Fruit fly (Drosophila melanogaster) whole organism, embryonic: ENCODE measurements around the gene CG13360.
A peak's percentile ranks its signal among the peaks of the same experiment; 100 is the strongest.

Experiments
- ATbp ChIP-seq: fragments of 200-800 bp; sonication (Bioruptor generic); optimal IDR thresholded peaks from 2 replicates; lab custom pipeline; 2017; ENCODE audit warnings: missing biosample characterization, mild to moderate bottlenecking, missing genetic modification characterization, missing genetic modification reagents
- Atf3 ChIP-seq: fragments of 200-800 bp; sonication (Bioruptor generic); optimal IDR thresholded peaks from 3 replicates; lab custom pipeline; 2016; ENCODE audit warnings: missing biosample characterization, missing genetic modification characterization
- Awh ChIP-seq: fragments of 200-800 bp; sonication (Bioruptor generic); IDR thresholded peaks from 2 replicates; pipeline ENCODE4, ENCODE4 v1.3.6; 2022; ENCODE audit warnings: missing biosample characterization, missing genetic modification characterization
- CG12299 ChIP-seq: fragments of 200-800 bp; sonication (Bioruptor generic); optimal IDR thresholded peaks from 2 replicates; lab custom pipeline; 2018; ENCODE audit warnings: missing biosample characterization, mild to moderate bottlenecking, missing genetic modification characterization
- CG16863 ChIP-seq: fragments of 200-800 bp; sonication (Bioruptor generic); optimal IDR thresholded peaks from 3 replicates; lab custom pipeline; 2016; ENCODE audit warnings: missing biosample characterization, missing genetic modification characterization
- CG2712 ChIP-seq: fragments of 200-800 bp; optimal IDR thresholded peaks from 3 replicates; lab custom pipeline; 2019; ENCODE audit warnings: missing biosample characterization, mild to moderate bottlenecking, missing genetic modification characterization, moderate library complexity
- CG34224 ChIP-seq: fragments of 200-800 bp; sonication (Bioruptor generic); IDR thresholded peaks from 3 replicates; pipeline ENCODE4 v1.3.6; 2022; ENCODE audit warnings: missing biosample characterization, missing genetic modification characterization; ENCODE audit not compliant: partially characterized antibody
- CG4328 ChIP-seq: fragments of 200-800 bp; sonication (Bioruptor generic); optimal IDR thresholded peaks from 3 replicates; lab custom pipeline; 2017; ENCODE audit warnings: missing biosample characterization, missing genetic modification reagents, missing genetic modification characterization
- CG4360 ChIP-seq: fragments of 200-800 bp; sonication (Bioruptor generic); IDR thresholded peaks from 2 replicates; pipeline ENCODE4 v1.3.6; 2022; ENCODE audit warnings: missing biosample characterization, missing genetic modification characterization
- CG5180 ChIP-seq: fragments of 200-800 bp; sonication (Bioruptor generic); optimal IDR thresholded peaks from 3 replicates; lab custom pipeline; 2017; ENCODE audit warnings: missing biosample characterization, missing genetic modification characterization, mild to moderate bottlenecking, moderate library complexity, missing genetic modification reagents
- CG7357 ChIP-seq: fragments of 200-800 bp; sonication (Bioruptor generic); IDR thresholded peaks from 3 replicates; pipeline ENCODE4 v1.3.6; 2022; ENCODE audit warnings: missing biosample characterization, missing genetic modification characterization
- CG8478 ChIP-seq: fragments of >200 bp; optimal IDR thresholded peaks from 2 replicates; lab custom pipeline; 2018
- CG8944 ChIP-seq: fragments of 200-800 bp; sonication (Bioruptor generic); optimal IDR thresholded peaks from 3 replicates; lab custom pipeline; 2016; ENCODE audit warnings: missing biosample characterization, missing genetic modification characterization
- CG9817 ChIP-seq: fragments of 200-800 bp; sonication (Bioruptor generic); optimal IDR thresholded peaks from 2 replicates; lab custom pipeline; 2018; ENCODE audit warnings: missing biosample characterization, mild to moderate bottlenecking, missing genetic modification characterization, moderate library complexity
- CkIIα-i1 ChIP-seq: fragments of 200-800 bp; sonication (Bioruptor generic); IDR thresholded peaks from 2 replicates; pipeline ENCODE4 v1.3.6; 2022; ENCODE audit warnings: missing biosample characterization, missing genetic modification characterization
- Dek ChIP-seq: fragments of 200-800 bp; sonication (Bioruptor generic); optimal IDR thresholded peaks from 3 replicates; lab custom pipeline; 2019; ENCODE audit warnings: missing biosample characterization, mild to moderate bottlenecking, missing genetic modification characterization, moderate library complexity
- Eip74EF ChIP-seq, 2 experiments: fragments of 200-800 bp in 1 of 2; fragments of >200 bp in 1 of 2; sonication (Bioruptor generic) in 1 of 2; optimal IDR thresholded peaks; 2 replicates each; lab custom pipeline; 2017 to 2019; ENCODE audit warnings: missing biosample characterization in 2 of 2, missing genetic modification characterization in 2 of 2, mild to moderate bottlenecking in 1 of 2, moderate library complexity in 1 of 2
- Ets65A ChIP-seq: fragments of 200-800 bp; sonication (Bioruptor generic); peaks from one replicate; lab custom pipeline; 2016; ENCODE audit warnings: missing biosample characterization, missing genetic modification characterization
- Ets97D ChIP-seq: fragments of 200-800 bp; sonication (Bioruptor generic); optimal IDR thresholded peaks from 3 replicates; lab custom pipeline; 2016; ENCODE audit warnings: missing biosample characterization, missing genetic modification characterization
- HmgD ChIP-seq: fragments of 200-800 bp; sonication (Bioruptor generic); optimal IDR thresholded peaks from 3 replicates; lab custom pipeline; 2016; ENCODE audit warnings: missing biosample characterization, missing genetic modification characterization
- Jarid2 ChIP-seq: fragments of 200-800 bp; sonication (Bioruptor generic); optimal IDR thresholded peaks from 3 replicates; lab custom pipeline; 2017; ENCODE audit warnings: mild to moderate bottlenecking, missing biosample characterization, missing genetic modification reagents, missing genetic modification characterization
- MBD-R2 ChIP-seq: fragments of 200-800 bp; sonication (Bioruptor generic); IDR thresholded peaks from 2 replicates; pipeline ENCODE4 v1.3.6; 2022; ENCODE audit warnings: missing biosample characterization, missing genetic modification characterization
- Mrtf ChIP-seq: fragments of 200-800 bp; sonication (Bioruptor generic); IDR thresholded peaks from 3 replicates; pipeline ENCODE4 v1.3.6; 2022; ENCODE audit warnings: missing biosample characterization, missing genetic modification characterization
- NK7.1 ChIP-seq: fragments of 200-800 bp; sonication (Bioruptor generic); optimal IDR thresholded peaks from 3 replicates; lab custom pipeline; 2016; ENCODE audit warnings: missing biosample characterization, missing genetic modification characterization
- Opbp ChIP-seq: fragments of 200-800 bp; sonication (Bioruptor generic); IDR thresholded peaks from 3 replicates; pipeline ENCODE4 v1.3.6; 2022; ENCODE audit warnings: missing biosample characterization, missing genetic modification characterization; ENCODE audit not compliant: partially characterized antibody
- Pdp1 ChIP-seq, 2 experiments: fragments of 200-800 bp; sonication (Bioruptor generic); optimal IDR thresholded peaks; 3 replicates each; lab custom pipeline; 2016; ENCODE audit warnings: missing biosample characterization in 2 of 2, missing genetic modification characterization in 2 of 2, mild to moderate bottlenecking in 1 of 2, moderate library complexity in 1 of 2
- Rfx ChIP-seq: fragments of 200-800 bp; sonication (Bioruptor generic); IDR thresholded peaks from 2 replicates; pipeline ENCODE4 v1.3.6; 2022; ENCODE audit warnings: missing biosample characterization, missing genetic modification characterization
- TFAM ChIP-seq: fragments of 200-800 bp; sonication (Bioruptor generic); optimal IDR thresholded peaks from 2 replicates; lab custom pipeline; 2017; ENCODE audit warnings: missing biosample characterization, missing genetic modification characterization, inconsistent platforms
- Taf1 ChIP-seq: fragments of 200-800 bp; sonication (Bioruptor generic); IDR thresholded peaks from 2 replicates; pipeline ENCODE4 v1.3.6; 2022; ENCODE audit warnings: missing biosample characterization, missing genetic modification characterization
- Xbp1 ChIP-seq: fragments of 200-800 bp; sonication (Bioruptor generic); optimal IDR thresholded peaks from 3 replicates; lab custom pipeline; 2016; ENCODE audit warnings: missing biosample characterization, mild to moderate bottlenecking, missing genetic modification characterization
- Xrp1 ChIP-seq: fragments of 200-800 bp; sonication (Bioruptor generic); IDR thresholded peaks from 2 replicates; pipeline ENCODE4 v1.3.6; 2022; ENCODE audit warnings: missing biosample characterization, missing genetic modification characterization
- ato ChIP-seq: fragments of 200-800 bp; sonication (Bioruptor generic); IDR thresholded peaks from 2 replicates; pipeline ENCODE4 v1.3.6; 2022; ENCODE audit warnings: missing biosample characterization, missing genetic modification characterization; ENCODE audit not compliant: partially characterized antibody
- bbx ChIP-seq: fragments of 200-800 bp; sonication (Bioruptor generic); IDR thresholded peaks from 2 replicates; pipeline ENCODE4 v1.3.6; 2022; ENCODE audit warnings: missing biosample characterization, missing genetic modification characterization; ENCODE audit not compliant: partially characterized antibody
- bigmax ChIP-seq: fragments of 200-800 bp; sonication (Bioruptor generic); optimal IDR thresholded peaks from 2 replicates; lab custom pipeline; 2018; ENCODE audit warnings: missing biosample characterization, mild to moderate bottlenecking, missing genetic modification characterization
- chif ChIP-seq, 2 experiments: fragments of 200-800 bp; sonication (Bioruptor generic); optimal IDR thresholded peaks; 3 replicates each; lab custom pipeline; 2016; ENCODE audit warnings: missing biosample characterization in 2 of 2, missing genetic modification characterization in 2 of 2
- ci ChIP-seq: fragments of 200-800 bp; sonication (Bioruptor generic); IDR thresholded peaks from 3 replicates; pipeline ENCODE4 v1.3.6; 2022; ENCODE audit warnings: missing biosample characterization, missing genetic modification characterization
- dmrt11E ChIP-seq: fragments of 200-800 bp; sonication (Bioruptor generic); optimal IDR thresholded peaks from 3 replicates; lab custom pipeline; 2018; ENCODE audit warnings: missing biosample characterization, mild to moderate bottlenecking, missing genetic modification characterization, moderate library complexity
- dmrt99B ChIP-seq: fragments of 200-800 bp; sonication (Bioruptor generic); optimal IDR thresholded peaks from 2 replicates; lab custom pipeline; 2018; ENCODE audit warnings: missing biosample characterization, mild to moderate bottlenecking, missing genetic modification characterization, moderate library complexity
- en ChIP-seq: fragments of 200-800 bp; sonication (Bioruptor generic); optimal IDR thresholded peaks from 2 replicates; lab custom pipeline; 2016; ENCODE audit warnings: missing biosample characterization, missing genetic modification characterization
- hbn ChIP-seq: fragments of 200-800 bp; sonication (Bioruptor generic); IDR thresholded peaks from 2 replicates; pipeline ENCODE4 v1.3.6; 2022; ENCODE audit warnings: missing biosample characterization, missing genetic modification characterization; ENCODE audit not compliant: partially characterized antibody
- kni ChIP-seq: fragments of 200-800 bp; sonication (Bioruptor generic); optimal IDR thresholded peaks from 3 replicates; lab custom pipeline; 2017; ENCODE audit warnings: mild to moderate bottlenecking, missing biosample characterization, missing genetic modification reagents, missing genetic modification characterization
- knrl ChIP-seq: fragments of 200-800 bp; sonication (Bioruptor generic); IDR thresholded peaks from 3 replicates; pipeline ENCODE4 v1.3.6; 2022; ENCODE audit warnings: missing biosample characterization, missing genetic modification characterization; ENCODE audit not compliant: partially characterized antibody
- pan ChIP-seq, 4 experiments: fragments of >200 bp in 3 of 4; fragments of 200-800 bp in 1 of 4; sonication (Bioruptor generic) in 1 of 4; optimal IDR thresholded peaks in 3 of 4; IDR thresholded peaks in 1 of 4; 2 replicates each; pipeline versions ENCODE4 v1.3.6 to Lab custom; 2017 to 2022; ENCODE audit warnings: missing biosample characterization in 2 of 4, missing genetic modification characterization in 2 of 4, mixed read lengths in 1 of 4
- ttk ChIP-seq: fragments of 200-800 bp; sonication (Bioruptor generic); IDR thresholded peaks from 2 replicates; pipeline ENCODE4 v2.1.2; 2022; ENCODE audit warnings: missing biosample characterization, missing genetic modification characterization
- vfl ChIP-seq: fragments of 200-800 bp; sonication (Bioruptor generic); optimal IDR thresholded peaks from 2 replicates; lab custom pipeline; 2016; ENCODE audit warnings: missing biosample characterization, missing genetic modification characterization
- vvl ChIP-seq: fragments of 200-800 bp; sonication (Bioruptor generic); IDR thresholded peaks from 2 replicates; pipeline ENCODE4 v1.3.6; 2022; ENCODE audit warnings: missing biosample characterization, missing genetic modification characterization
- wek ChIP-seq: fragments of 200-800 bp; sonication (Bioruptor generic); optimal IDR thresholded peaks from 3 replicates; lab custom pipeline; 2018; ENCODE audit warnings: missing biosample characterization, mild to moderate bottlenecking, missing genetic modification characterization, moderate library complexity
- wor ChIP-seq: fragments of 200-800 bp; sonication (Bioruptor generic); IDR thresholded peaks from 2 replicates; pipeline ENCODE4 v1.3.6; 2022; ENCODE audit warnings: missing biosample characterization, missing genetic modification characterization

The CG13360 gene

dm6 chrX:755642-756332, 34.1 kb downstream of the CG13360 start (continued):
- peak; percentile 68 for TF ChIP-seq CG16863
- peak; percentile 80 for TF ChIP-seq Mrtf (GFP tag; lab: Robert Waterston, UW)
- TF ChIP-seq ci (GFP tag; lab: Robert Waterston, UW) = peak; percentile 87
- peak; percentile 78 for TF ChIP-seq ATbp
- TF ChIP-seq chif (GFP tag; optimal IDR thresholded peaks at IDR 0.05; lab: Kevin White, UChicago) = peak; percentile 72 to 74
- no peak for TF ChIP-seq kni (GFP tag; lab: Kevin White, UChicago)
- peak; percentile 23 for TF ChIP-seq dmrt11E (tag; lab: Kevin White, UChicago)
- peak; percentile 69; the same call in 2 of the 3 replicates for TF ChIP-seq CG7357 (GFP tag; lab: Robert Waterston, UW)
- peak; percentile 82 for TF ChIP-seq dmrt99B
- TF ChIP-seq MBD-R2 = peak; percentile 81
- TF ChIP-seq Awh (GFP tag; lab: Robert Waterston, UW) = peak; percentile 72
- peak; percentile 78 for TF ChIP-seq CG8944 (GFP tag; lab: Kevin White, UChicago)
- no peak for TF ChIP-seq CG8478 (lab: Kevin White, UChicago)
- no peak for TF ChIP-seq pan (optimal IDR thresholded peaks at IDR 0.05; lab: Kevin White, UChicago)
- peak in 1 of 2 experiments; percentile 89 for TF ChIP-seq pan (GFP tag; optimal IDR thresholded peaks at IDR 0.05 in 1 of 2, IDR thresholded peaks at IDR 0.05 in 1 of 2)
- no peak for TF ChIP-seq knrl (GFP tag; lab: Robert Waterston, UW)
- peak; percentile 62 for TF ChIP-seq ttk (GFP tag; lab: Robert Waterston, UW)
- peak; percentile 97 for TF ChIP-seq Rfx (GFP tag; lab: Robert Waterston, UW)
- TF ChIP-seq HmgD (GFP tag; lab: Kevin White, UChicago) = peak; percentile 57
- TF ChIP-seq NK7.1 (GFP tag; lab: Kevin White, UChicago) = peak; percentile 80
- peak; percentile 14 for TF ChIP-seq Jarid2 (GFP tag; lab: Kevin White, UChicago)
- peak; percentile 56 for TF ChIP-seq Ets97D (GFP tag; lab: Kevin White, UChicago)
- TF ChIP-seq wor (GFP tag; lab: Robert Waterston, UW) = peak; percentile 32; the same call in 1 of the 2 replicates
- no peak for TF ChIP-seq Opbp
- TF ChIP-seq wek (GFP tag; lab: Kevin White, UChicago) = peak; percentile 21
- TF ChIP-seq CG4360 (GFP tag; lab: Robert Waterston, UW) = peak; percentile 40; the same call in 1 of the 2 replicates
- no peak for TF ChIP-seq CG34224 (GFP tag; lab: Robert Waterston, UW)
- TF ChIP-seq Xrp1 = peak; percentile 75
- no peak for TF ChIP-seq bbx (GFP tag; lab: Robert Waterston, UW)
- peak; percentile 95 for TF ChIP-seq Ets65A (GFP tag; lab: Kevin White, UChicago)
- no peak for TF ChIP-seq hbn (GFP tag; lab: Robert Waterston, UW)
- TF ChIP-seq vvl (GFP tag; lab: Robert Waterston, UW) = peak; percentile 92
- TF ChIP-seq Eip74EF (GFP tag; optimal IDR thresholded peaks at IDR 0.05; lab: Kevin White, UChicago) = peak in 1 of 2 experiments; percentile 45
- TF ChIP-seq CG4328 (GFP tag; lab: Kevin White, UChicago) = no peak
- TF ChIP-seq en = no peak
- peak; percentile 89 for TF ChIP-seq Dek (tag; lab: Kevin White, UChicago)
- TF ChIP-seq vfl (GFP tag; lab: Kevin White, UChicago) = peak; percentile 87
- no peak for TF ChIP-seq TFAM (GFP tag; lab: Kevin White, UChicago)
- peak; percentile 83 for TF ChIP-seq Xbp1 (GFP tag; lab: Kevin White, UChicago)
- TF ChIP-seq CG5180 = peak; percentile 21
- TF ChIP-seq CG2712 (tag; lab: Kevin White, UChicago) = peak; percentile 79
- peak; percentile 63 for TF ChIP-seq Atf3 (GFP tag; lab: Kevin White, UChicago)
- peak; percentile 79 for TF ChIP-seq Taf1
- TF ChIP-seq Pdp1 (GFP tag; optimal IDR thresholded peaks at IDR 0.05; lab: Kevin White, UChicago) = peak; percentile 86 to 93
- TF ChIP-seq CG9817 (tag; lab: Kevin White, UChicago) = peak; percentile 81
- TF ChIP-seq CkIIα-i1 (GFP tag; lab: Robert Waterston, UW) = 0 out of 2 replicates have a peak, but pooled peaks have one; percentile 3
- peak; percentile 70 for TF ChIP-seq CG12299 (tag; lab: Kevin White, UChicago)
- peak; percentile 18 for TF ChIP-seq bigmax (GFP tag; lab: Kevin White, UChicago)
- TF ChIP-seq ato = no peak
